Fruit fly (Drosophila melanogaster): ENCODE data around the gene CG1622.

The CG1622 gene

DNA sequence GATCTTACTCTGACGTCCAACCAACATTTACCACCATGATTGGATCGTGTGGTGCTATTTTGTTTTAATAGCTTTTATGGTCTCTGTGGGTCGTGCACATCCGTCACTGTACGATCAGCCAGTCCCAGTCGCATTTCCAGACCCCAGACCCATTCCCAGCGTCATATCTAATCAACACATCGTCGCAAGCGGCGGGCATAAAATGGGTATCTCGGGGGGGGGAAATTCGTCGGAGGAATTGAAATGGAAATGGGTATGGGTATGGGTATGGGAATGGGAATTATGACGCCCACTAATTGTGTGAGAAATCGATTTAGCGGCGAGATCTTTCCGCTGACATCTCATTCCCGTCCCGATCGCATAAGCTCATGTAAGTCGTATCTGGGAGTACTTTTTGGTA is 13.9 kb downstream of the CG1622 start:
- no peak for TF ChIP-seq EcR (GFP tag; optimal IDR thresholded peaks at IDR 0.05)
- TF ChIP-seq Dll (optimal IDR thresholded peaks at IDR 0.05) = no peak
- TF ChIP-seq CG8478 (optimal IDR thresholded peaks at IDR 0.05) = no peak
- TF ChIP-seq psq (optimal IDR thresholded peaks at IDR 0.05) = no peak
- no peak for TF ChIP-seq pan (optimal IDR thresholded peaks at IDR 0.05)
- no peak for TF ChIP-seq usp (GFP tag; optimal IDR thresholded peaks at IDR 0.05)

DNA sequence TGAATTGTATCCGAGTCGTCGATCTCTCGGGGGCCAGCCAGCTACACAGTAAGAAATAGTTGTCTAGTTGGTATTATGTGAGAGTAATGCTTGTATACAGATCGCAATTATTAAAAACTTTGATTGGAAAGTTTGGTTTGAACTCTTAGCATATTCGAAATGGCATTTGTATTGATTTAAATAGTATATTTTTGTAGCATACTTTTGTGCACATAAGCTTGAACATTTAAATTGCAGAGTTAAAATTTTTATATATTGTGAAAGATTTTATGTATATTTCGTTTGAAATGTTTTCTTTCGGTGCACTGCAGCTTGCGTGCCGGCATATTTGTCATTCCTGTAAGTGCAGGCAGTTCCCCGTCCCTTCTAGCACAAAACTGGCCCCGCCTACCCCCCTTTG is 15.3 kb downstream of the CG1622 start:
- TF ChIP-seq usp (GFP tag; optimal IDR thresholded peaks at IDR 0.05) (no peak), pan (optimal IDR thresholded peaks at IDR 0.05) (no peak), CG8478 (optimal IDR thresholded peaks at IDR 0.05) (no peak), psq (optimal IDR thresholded peaks at IDR 0.05) (no peak), Dll (optimal IDR thresholded peaks at IDR 0.05) (no peak), EcR (GFP tag; optimal IDR thresholded peaks at IDR 0.05) (no peak)

DNA sequence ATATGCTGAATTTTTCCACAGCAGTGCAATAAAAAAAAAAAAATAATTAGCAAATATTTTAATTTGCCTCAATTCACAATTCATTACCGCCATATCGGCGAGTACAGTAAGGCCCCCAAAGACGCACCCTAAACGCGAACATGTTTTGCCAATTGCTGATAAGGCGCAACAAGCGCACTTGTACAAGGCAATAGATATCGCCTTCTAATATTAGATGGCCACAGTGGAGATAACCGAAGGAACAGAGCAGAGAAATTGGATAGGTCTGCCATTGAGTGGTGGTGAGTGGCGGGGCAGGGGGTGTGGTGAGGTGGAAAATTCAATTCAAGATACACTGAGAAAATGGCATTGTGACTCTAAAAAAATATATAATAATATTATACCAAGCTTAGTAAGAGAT is 16.3 kb downstream of the CG1622 start:
- TF ChIP-seq CG8478 (optimal IDR thresholded peaks at IDR 0.05) = no peak
- TF ChIP-seq usp (GFP tag; optimal IDR thresholded peaks at IDR 0.05) = no peak
- TF ChIP-seq Dll (optimal IDR thresholded peaks at IDR 0.05) = no peak
- TF ChIP-seq psq (optimal IDR thresholded peaks at IDR 0.05) = no peak

DNA sequence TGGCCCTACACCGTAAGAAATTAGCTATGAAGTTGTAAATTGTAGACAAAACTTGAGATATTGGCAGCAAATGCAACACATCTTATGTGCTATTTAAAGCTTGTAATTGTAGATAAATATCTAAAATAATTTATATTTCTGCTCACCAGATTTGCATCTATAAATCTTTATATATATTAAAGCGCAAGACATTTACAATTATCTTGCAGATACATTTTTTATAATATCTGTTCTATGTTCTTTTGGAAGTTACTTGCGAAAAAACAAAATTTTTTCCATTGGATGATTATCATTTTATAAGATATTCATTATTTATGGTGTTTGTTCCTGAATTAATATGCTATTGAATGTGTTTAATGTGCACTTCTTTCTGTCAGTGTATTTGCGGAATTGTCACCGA is 17.4 kb downstream of the CG1622 start:
- TF ChIP-seq Dll (optimal IDR thresholded peaks at IDR 0.05) = no peak
- TF ChIP-seq pan (optimal IDR thresholded peaks at IDR 0.05) = no peak
- no peak for TF ChIP-seq CG8478 (optimal IDR thresholded peaks at IDR 0.05)
- no peak for TF ChIP-seq usp (GFP tag; optimal IDR thresholded peaks at IDR 0.05)

DNA sequence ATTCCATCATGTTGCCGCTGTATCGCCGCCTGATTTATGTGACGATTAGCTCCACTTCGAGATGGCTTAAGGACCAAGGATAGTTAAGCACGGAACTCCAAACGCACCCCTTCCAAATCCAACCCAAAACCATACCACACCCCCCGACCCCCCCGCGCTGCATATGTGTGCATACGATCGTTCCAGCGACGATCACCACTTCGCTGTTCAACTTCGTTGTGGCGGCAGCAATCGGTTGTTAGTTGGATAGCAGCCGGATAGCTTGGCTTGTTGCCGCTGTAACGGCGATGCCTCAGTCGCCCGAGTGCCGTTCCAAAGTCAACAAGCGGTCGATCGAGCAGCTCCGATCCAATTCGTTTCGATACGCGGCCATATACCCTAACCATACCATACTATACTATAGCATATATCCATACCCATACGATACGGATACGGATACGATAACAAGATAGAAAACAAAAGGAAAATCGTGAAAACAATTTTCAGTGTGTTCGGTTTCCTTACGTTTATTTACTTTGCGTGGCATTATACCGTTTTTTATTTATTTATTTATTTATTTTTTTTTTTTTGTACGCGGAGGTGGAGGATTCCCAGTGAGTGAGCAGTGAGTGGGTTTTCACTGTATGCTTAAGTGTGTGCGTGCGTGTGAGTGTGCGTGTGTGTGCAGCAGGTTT is 18.0 kb downstream of the CG1622 start:
- TF ChIP-seq EcR (GFP tag; optimal IDR thresholded peaks at IDR 0.05) (no peak), pan (optimal IDR thresholded peaks at IDR 0.05) (no peak), psq (optimal IDR thresholded peaks at IDR 0.05) (no peak), usp (GFP tag; optimal IDR thresholded peaks at IDR 0.05) (no peak), CG8478 (optimal IDR thresholded peaks at IDR 0.05) (no peak), Dll (optimal IDR thresholded peaks at IDR 0.05) (no peak)

DNA sequence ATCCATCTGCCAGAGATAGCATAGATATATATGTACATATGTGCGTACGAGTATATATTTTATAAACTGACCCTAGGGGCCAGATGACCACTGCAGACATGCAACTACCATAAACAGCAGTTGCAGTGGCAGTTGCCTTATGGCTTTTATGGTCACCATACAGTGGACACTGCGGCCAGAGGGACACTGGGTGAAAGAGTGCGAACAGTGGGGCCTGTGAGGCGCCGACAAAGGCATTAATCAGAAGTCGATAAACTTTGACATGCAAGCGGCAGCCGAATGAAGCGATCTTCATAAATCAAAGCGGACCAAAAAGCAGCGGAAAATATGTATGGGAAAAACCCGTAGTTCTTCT is 18.6 kb downstream of the CG1622 start:
- TF ChIP-seq psq (optimal IDR thresholded peaks at IDR 0.05) (no peak), CG8478 (optimal IDR thresholded peaks at IDR 0.05) (no peak), usp (GFP tag; optimal IDR thresholded peaks at IDR 0.05) (no peak), pan (optimal IDR thresholded peaks at IDR 0.05) (no peak), Dll (optimal IDR thresholded peaks at IDR 0.05) (no peak), EcR (GFP tag; optimal IDR thresholded peaks at IDR 0.05) (no peak)

DNA sequence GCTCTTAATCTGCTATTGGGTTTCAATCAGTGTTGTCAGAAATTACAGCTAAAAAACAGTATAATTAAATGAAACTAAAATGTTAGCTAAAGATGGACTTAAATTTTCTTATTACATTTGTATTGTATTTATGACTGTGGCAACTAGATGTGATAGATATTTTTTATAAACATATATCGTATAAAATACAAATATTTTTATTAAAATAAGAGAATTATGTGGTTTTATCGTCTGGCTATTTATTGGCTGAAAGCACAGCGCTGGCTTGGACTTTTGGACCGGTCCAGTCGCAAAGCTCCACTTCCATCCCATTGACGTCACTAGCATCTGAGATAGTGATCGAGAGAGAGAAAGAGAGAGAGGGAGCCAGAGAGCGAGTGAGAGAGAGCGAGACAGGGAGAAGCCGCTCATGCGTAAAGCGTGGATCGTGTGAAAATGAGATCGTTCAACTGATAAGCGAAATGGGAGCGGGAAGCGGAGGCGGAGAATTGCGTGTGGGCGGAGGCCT is 22.5 kb downstream of the CG1622 start:
- TF ChIP-seq EcR (GFP tag; optimal IDR thresholded peaks at IDR 0.05) = no peak
- TF ChIP-seq pan (optimal IDR thresholded peaks at IDR 0.05) = no peak
- TF ChIP-seq Dll (optimal IDR thresholded peaks at IDR 0.05) = peak; percentile 65
- no peak for TF ChIP-seq usp (GFP tag; optimal IDR thresholded peaks at IDR 0.05)
- no peak for TF ChIP-seq psq (optimal IDR thresholded peaks at IDR 0.05)
- no peak for TF ChIP-seq CG8478 (optimal IDR thresholded peaks at IDR 0.05)

DNA sequence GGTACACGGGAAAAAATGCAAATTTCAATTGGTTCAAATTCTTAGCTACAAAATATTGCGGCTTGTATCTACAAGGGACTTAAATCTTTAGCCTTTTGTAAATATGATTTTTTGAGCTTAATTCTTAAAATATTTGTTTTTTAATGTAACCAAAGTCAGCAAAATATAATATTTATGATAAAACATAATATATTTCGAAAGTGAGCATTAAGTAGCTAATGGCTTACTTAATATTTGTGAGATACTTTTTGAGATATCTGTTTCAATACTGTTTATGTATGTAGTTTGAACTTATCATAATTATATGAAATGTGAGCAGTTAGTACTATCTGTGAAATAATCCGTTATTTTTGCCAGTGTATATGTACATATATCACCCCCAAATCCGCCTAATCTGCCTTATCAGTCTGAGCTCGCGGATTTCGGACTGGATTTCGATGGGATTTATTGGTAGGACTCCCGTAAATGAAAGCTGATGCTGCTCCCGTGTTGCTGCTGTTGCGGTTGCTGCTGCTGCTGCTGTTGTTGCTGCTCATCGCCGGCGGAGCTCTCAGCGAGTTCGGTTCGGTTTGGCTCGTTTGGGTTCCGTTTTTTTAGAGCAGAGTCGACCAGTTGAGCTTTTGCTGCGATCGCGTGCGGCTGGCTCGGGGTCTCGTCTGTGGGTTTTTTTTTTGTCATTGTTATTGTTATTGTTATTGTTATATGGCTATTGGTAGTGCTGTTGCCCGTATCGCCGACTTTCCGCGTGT is 24.0 kb downstream of the CG1622 start:
- TF ChIP-seq CG8478 (optimal IDR thresholded peaks at IDR 0.05) = no peak
- TF ChIP-seq usp (GFP tag; optimal IDR thresholded peaks at IDR 0.05) = no peak
- TF ChIP-seq Dll (optimal IDR thresholded peaks at IDR 0.05) = no peak
- no peak for TF ChIP-seq psq (optimal IDR thresholded peaks at IDR 0.05)
- no peak for TF ChIP-seq EcR (GFP tag; optimal IDR thresholded peaks at IDR 0.05)
- no peak for TF ChIP-seq pan (optimal IDR thresholded peaks at IDR 0.05)

DNA sequence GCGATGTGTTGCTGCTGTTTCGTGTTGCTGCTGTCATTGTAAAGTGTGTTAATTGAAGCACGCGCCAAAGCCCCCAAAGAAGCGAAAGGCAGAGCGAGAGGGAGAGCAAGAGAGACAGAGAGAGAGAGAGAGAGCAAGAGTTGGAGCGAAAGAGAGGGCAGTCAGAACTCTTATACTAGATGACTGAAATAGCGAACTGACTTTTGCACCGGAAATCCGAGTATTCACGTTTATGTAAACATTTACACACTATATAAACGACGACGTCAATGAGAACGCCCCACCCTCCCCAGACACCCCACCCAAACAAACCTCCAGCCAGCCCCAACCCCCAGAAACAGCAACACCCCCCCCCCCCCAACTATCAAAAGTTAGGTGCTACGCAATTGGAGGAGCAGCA is 25.5 kb downstream of the CG1622 start:
- TF ChIP-seq EcR (GFP tag; optimal IDR thresholded peaks at IDR 0.05) (no peak), psq (optimal IDR thresholded peaks at IDR 0.05) (no peak), CG8478 (optimal IDR thresholded peaks at IDR 0.05) (no peak), usp (GFP tag; optimal IDR thresholded peaks at IDR 0.05) (no peak), Dll (optimal IDR thresholded peaks at IDR 0.05) (no peak), pan (optimal IDR thresholded peaks at IDR 0.05) (no peak)

DNA sequence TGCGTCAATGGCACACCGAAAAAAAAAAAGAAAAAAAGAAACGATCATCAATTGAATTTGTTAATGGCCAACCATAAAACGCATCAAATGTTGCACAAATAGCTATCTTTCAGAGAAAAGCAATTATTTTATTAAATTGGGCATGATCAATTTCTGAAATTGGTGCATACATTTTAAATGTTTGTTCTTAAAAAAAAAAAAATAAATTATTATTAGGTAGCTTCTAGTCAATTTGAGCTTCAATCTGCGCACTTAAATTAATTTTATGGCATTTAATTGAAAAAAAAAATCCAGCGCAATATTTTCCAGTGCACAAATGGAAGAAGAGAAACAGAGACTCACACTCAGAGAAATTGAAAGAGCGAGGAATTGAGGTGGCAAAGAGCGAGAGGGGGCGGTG is 26.2 kb downstream of the CG1622 start:
- no peak for TF ChIP-seq usp (GFP tag; optimal IDR thresholded peaks at IDR 0.05)
- TF ChIP-seq Dll (optimal IDR thresholded peaks at IDR 0.05) = no peak
- TF ChIP-seq pan (optimal IDR thresholded peaks at IDR 0.05) = no peak
- TF ChIP-seq CG8478 (optimal IDR thresholded peaks at IDR 0.05) = no peak
- TF ChIP-seq EcR (GFP tag; optimal IDR thresholded peaks at IDR 0.05) = no peak
- no peak for TF ChIP-seq psq (optimal IDR thresholded peaks at IDR 0.05)

DNA sequence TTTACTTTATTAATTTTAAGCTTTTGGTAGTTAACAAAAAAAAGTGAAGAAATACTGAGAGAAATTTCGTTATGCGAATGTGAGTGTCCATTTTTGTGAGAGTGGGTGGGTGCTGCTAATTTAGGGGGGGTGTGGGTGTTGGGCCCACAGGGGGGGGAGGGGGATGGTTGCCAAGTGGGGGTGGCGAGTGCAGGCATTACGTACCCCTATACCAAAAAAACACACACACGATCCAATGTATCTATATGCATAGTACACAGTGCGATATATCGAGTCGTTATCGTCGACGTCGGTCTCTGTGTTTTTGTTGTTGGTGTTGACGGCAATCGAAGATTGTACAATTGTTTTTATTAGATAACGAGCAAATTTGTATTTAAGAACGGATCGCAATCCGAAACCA is 26.6 kb downstream of the CG1622 start:
- no peak for TF ChIP-seq psq (optimal IDR thresholded peaks at IDR 0.05)
- TF ChIP-seq EcR (GFP tag; optimal IDR thresholded peaks at IDR 0.05) = no peak
- no peak for TF ChIP-seq usp (GFP tag; optimal IDR thresholded peaks at IDR 0.05)
- TF ChIP-seq Dll (optimal IDR thresholded peaks at IDR 0.05) = no peak
- TF ChIP-seq CG8478 (optimal IDR thresholded peaks at IDR 0.05) = no peak
- TF ChIP-seq pan (optimal IDR thresholded peaks at IDR 0.05) = no peak

DNA sequence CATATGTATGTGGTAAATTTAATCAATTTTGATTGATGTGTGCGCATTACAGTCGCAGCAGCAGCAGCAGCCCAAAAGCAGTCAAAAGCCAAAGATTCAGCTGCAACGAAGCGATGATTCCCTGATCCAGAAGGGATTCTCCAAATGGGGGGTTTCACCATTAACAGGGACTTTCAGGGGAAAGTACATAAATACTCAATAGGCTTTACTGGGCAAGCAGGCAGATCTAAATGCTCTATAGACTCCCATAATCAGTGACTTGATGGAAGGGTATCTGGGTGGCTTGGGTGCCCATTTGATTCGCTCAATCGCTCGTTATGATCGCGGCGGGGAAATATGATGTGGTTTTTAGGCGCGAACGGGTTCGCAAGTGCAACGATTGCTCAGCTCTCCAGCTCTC is 28.4 kb downstream of the CG1622 start:
- TF ChIP-seq pan (optimal IDR thresholded peaks at IDR 0.05) (no peak), CG8478 (optimal IDR thresholded peaks at IDR 0.05) (no peak), EcR (GFP tag; optimal IDR thresholded peaks at IDR 0.05) (no peak), psq (optimal IDR thresholded peaks at IDR 0.05) (no peak), usp (GFP tag; optimal IDR thresholded peaks at IDR 0.05) (no peak), Dll (optimal IDR thresholded peaks at IDR 0.05) (no peak)
